Worm (Caenorhabditis elegans) whole organism, L3 larva: Measurements from ENCODE around the gene cng-1.
A peak's percentile ranks its signal among the peaks of the same experiment; 100 is the strongest.

Source experiments
- R02D3.7 ChIP-seq: fragments of 150-350 bp; optimal IDR thresholded peaks from 2 replicates; lab custom pipeline; 2014; ENCODE audit warnings: missing biosample characterization, missing genetic modification characterization
- ZK546.5 ChIP-seq: sonication (generic microtip); optimal IDR thresholded peaks from 2 replicates; lab custom pipeline; 2017; ENCODE audit warnings: missing biosample characterization, missing genetic modification characterization
- aly-2 ChIP-seq: fragments of 150-350 bp; optimal IDR thresholded peaks from 2 replicates; lab custom pipeline; 2014; ENCODE audit warnings: missing biosample characterization, missing genetic modification characterization
- ama-1 ChIP-seq: fragments of 150-350 bp; optimal IDR thresholded peaks from 2 replicates; lab custom pipeline; 2018
- ceh-16 ChIP-seq: sonication (generic microtip); optimal IDR thresholded peaks from 2 replicates; lab custom pipeline; 2017; ENCODE audit warnings: missing biosample characterization, missing genetic modification characterization
- ceh-28 ChIP-seq: fragments of 150-350 bp; optimal IDR thresholded peaks from 2 replicates; lab custom pipeline; 2014; ENCODE audit warnings: missing biosample characterization, missing genetic modification reagents, missing genetic modification characterization
- ceh-82 ChIP-seq: fragments of 150-350 bp; optimal IDR thresholded peaks from 2 replicates; lab custom pipeline; 2014; ENCODE audit warnings: missing biosample characterization, missing genetic modification characterization
- ceh-9 ChIP-seq: sonication (generic microtip); optimal IDR thresholded peaks from 2 replicates; lab custom pipeline; 2018; ENCODE audit warnings: missing biosample characterization, missing genetic modification characterization
- daf-12 ChIP-seq: fragments of 150-350 bp; optimal IDR thresholded peaks from 2 replicates; lab custom pipeline; 2014; ENCODE audit warnings: missing biosample characterization, missing genetic modification reagents, missing genetic modification characterization
- egl-27 ChIP-seq: sonication (generic microtip); optimal IDR thresholded peaks from 4 replicates; lab custom pipeline; 2017; ENCODE audit warnings: missing biosample characterization, missing genetic modification reagents, missing genetic modification characterization
- egl-5 ChIP-seq: fragments of 150-350 bp; optimal IDR thresholded peaks from 2 replicates; lab custom pipeline; 2017; ENCODE audit warnings: missing biosample characterization, missing genetic modification reagents, missing genetic modification characterization, inconsistent platforms
- elt-1 ChIP-seq: fragments of 150-350 bp; optimal IDR thresholded peaks from 2 replicates; lab custom pipeline; 2014; ENCODE audit warnings: missing biosample characterization, missing genetic modification characterization
- elt-2 ChIP-seq: sonication (generic microtip); optimal IDR thresholded peaks from 2 replicates; lab custom pipeline; 2016; ENCODE audit warnings: missing genetic modification reagents, mild to moderate bottlenecking, missing genetic modification characterization, missing compliant biosample characterization
- elt-3 ChIP-seq, 3 experiments: fragments of 150-350 bp in 1 of 3; sonication (generic microtip) in 2 of 3; optimal IDR thresholded peaks; 2 replicates in 2 of 3; 4 replicates in 1 of 3; lab custom pipeline; 2014 to 2017; ENCODE audit warnings: missing biosample characterization in 3 of 3, missing genetic modification characterization in 3 of 3
- eor-1 ChIP-seq, 2 experiments: fragments of 150-350 bp; optimal IDR thresholded peaks; 2 replicates each; lab custom pipeline; 2014 to 2018; ENCODE audit warnings: missing biosample characterization in 2 of 2, missing genetic modification characterization in 2 of 2
- fkh-10 ChIP-seq: sonication (generic microtip); optimal IDR thresholded peaks from 2 replicates; lab custom pipeline; 2017; ENCODE audit warnings: missing biosample characterization, missing genetic modification reagents, missing genetic modification characterization
- fkh-2 ChIP-seq: fragments of 150-350 bp; optimal IDR thresholded peaks from 2 replicates; lab custom pipeline; 2014; ENCODE audit warnings: missing biosample characterization, missing genetic modification reagents, missing genetic modification characterization
- fos-1 ChIP-seq: fragments of 150-350 bp; optimal IDR thresholded peaks from 2 replicates; lab custom pipeline; 2014; ENCODE audit warnings: missing biosample characterization, missing genetic modification characterization
- hmg-11 ChIP-seq: sonication (generic microtip); optimal IDR thresholded peaks from 2 replicates; lab custom pipeline; 2016; ENCODE audit warnings: missing genetic modification characterization, missing compliant biosample characterization
- jun-1 ChIP-seq: fragments of 150-350 bp; optimal IDR thresholded peaks from 2 replicates; lab custom pipeline; 2014; ENCODE audit warnings: missing biosample characterization, missing genetic modification reagents, missing genetic modification characterization
- lin-15B ChIP-seq: fragments of 150-350 bp; optimal IDR thresholded peaks from 2 replicates; lab custom pipeline; 2014; ENCODE audit warnings: missing biosample characterization, missing genetic modification characterization
- lin-39 ChIP-seq: fragments of 150-350 bp; optimal IDR thresholded peaks from 2 replicates; lab custom pipeline; 2018; ENCODE audit warnings: missing biosample characterization, missing genetic modification reagents, missing genetic modification characterization
- lsy-12 ChIP-seq: sonication (generic microtip); optimal IDR thresholded peaks from 2 replicates; lab custom pipeline; 2016; ENCODE audit warnings: mild to moderate bottlenecking, missing genetic modification characterization, missing compliant biosample characterization
- mdl-1 ChIP-seq: fragments of 150-350 bp; optimal IDR thresholded peaks from 2 replicates; lab custom pipeline; 2014; ENCODE audit warnings: missing biosample characterization, missing genetic modification characterization
- mml-1 ChIP-seq: fragments of 150-350 bp; sonication (generic microtip); optimal IDR thresholded peaks from 3 replicates; lab custom pipeline; 2014; ENCODE audit warnings: missing biosample characterization, missing genetic modification characterization
- nfya-1 ChIP-seq: sonication (generic microtip); optimal IDR thresholded peaks from 2 replicates; lab custom pipeline; 2017; ENCODE audit warnings: missing genetic modification characterization, mild to moderate bottlenecking, missing compliant biosample characterization, antibody characterized with exemption, moderate library complexity; ENCODE audit not compliant: insufficient read depth
- nhr-11 ChIP-seq: fragments of 150-350 bp; optimal IDR thresholded peaks from 2 replicates; lab custom pipeline; 2014; ENCODE audit warnings: missing biosample characterization, missing genetic modification characterization
- nhr-12 ChIP-seq: fragments of 150-350 bp; optimal IDR thresholded peaks from 2 replicates; lab custom pipeline; 2014; ENCODE audit warnings: missing biosample characterization, missing genetic modification characterization
- nhr-23 ChIP-seq: fragments of 150-350 bp; optimal IDR thresholded peaks from 2 replicates; lab custom pipeline; 2014; ENCODE audit warnings: missing biosample characterization, missing genetic modification reagents, missing genetic modification characterization
- nhr-237 ChIP-seq: fragments of 150-350 bp; optimal IDR thresholded peaks from 2 replicates; lab custom pipeline; 2014; ENCODE audit warnings: missing biosample characterization, missing genetic modification characterization
- nhr-25 ChIP-seq: sonication (generic microtip); optimal IDR thresholded peaks from 2 replicates; lab custom pipeline; 2017; ENCODE audit warnings: missing biosample characterization, missing genetic modification characterization
- nhr-28 ChIP-seq: fragments of 150-350 bp; optimal IDR thresholded peaks from 2 replicates; lab custom pipeline; 2014; ENCODE audit warnings: missing biosample characterization, missing genetic modification characterization
- nhr-43 ChIP-seq: sonication (generic microtip); optimal IDR thresholded peaks from 2 replicates; lab custom pipeline; 2016; ENCODE audit warnings: mild to moderate bottlenecking, missing genetic modification characterization, missing compliant biosample characterization; ENCODE audit not compliant: poor library complexity, severe bottlenecking
- nhr-67 ChIP-seq: fragments of 150-350 bp; optimal IDR thresholded peaks from 2 replicates; lab custom pipeline; 2014; ENCODE audit warnings: missing biosample characterization, missing genetic modification characterization
- nhr-76 ChIP-seq: fragments of 150-350 bp; sonication (generic microtip); optimal IDR thresholded peaks from 5 replicates; lab custom pipeline; 2014; ENCODE audit warnings: missing biosample characterization, missing genetic modification characterization
- nhr-77 ChIP-seq: fragments of 150-350 bp; optimal IDR thresholded peaks from 2 replicates; lab custom pipeline; 2014; ENCODE audit warnings: missing biosample characterization, missing genetic modification characterization
- pha-4 ChIP-seq: fragments of 150-350 bp; optimal IDR thresholded peaks from 2 replicates; lab custom pipeline; 2014; ENCODE audit warnings: missing biosample characterization, missing genetic modification reagents, missing genetic modification characterization
- pqm-1 ChIP-seq: fragments of 150-350 bp; optimal IDR thresholded peaks from 2 replicates; lab custom pipeline; 2017; ENCODE audit warnings: missing biosample characterization, missing genetic modification characterization, inconsistent platforms
- sea-2 ChIP-seq: fragments of 150-350 bp; sonication (generic microtip); optimal IDR thresholded peaks from 4 replicates; lab custom pipeline; 2014; ENCODE audit warnings: missing biosample characterization, missing genetic modification reagents, missing genetic modification characterization
- skn-1 ChIP-seq: fragments of 150-350 bp; optimal IDR thresholded peaks from 2 replicates; lab custom pipeline; 2014; ENCODE audit warnings: missing biosample characterization, missing genetic modification characterization
- snpc-4 ChIP-seq: fragments of 150-350 bp; optimal IDR thresholded peaks from 2 replicates; lab custom pipeline; 2014; ENCODE audit warnings: missing biosample characterization, missing genetic modification characterization
- tbx-2 ChIP-seq: sonication (generic microtip); optimal IDR thresholded peaks from 2 replicates; lab custom pipeline; 2016; ENCODE audit warnings: mild to moderate bottlenecking, missing genetic modification characterization, missing compliant biosample characterization
- unc-39 ChIP-seq: sonication (generic microtip); optimal IDR thresholded peaks from 4 replicates; lab custom pipeline; 2017; ENCODE audit warnings: missing biosample characterization, missing genetic modification characterization
- unc-62 ChIP-seq: fragments of 150-350 bp; sonication (generic microtip); optimal IDR thresholded peaks from 4 replicates; lab custom pipeline; 2014; ENCODE audit warnings: missing biosample characterization, missing genetic modification reagents, missing genetic modification characterization
- zag-1 ChIP-seq: fragments of 150-350 bp; optimal IDR thresholded peaks from 2 replicates; lab custom pipeline; 2014; ENCODE audit warnings: missing biosample characterization, missing genetic modification characterization
- ztf-11 ChIP-seq: fragments of 150-350 bp; optimal IDR thresholded peaks from 2 replicates; lab custom pipeline; 2014; ENCODE audit warnings: missing biosample characterization, missing genetic modification characterization
- ztf-4 ChIP-seq: fragments of 150-350 bp; optimal IDR thresholded peaks from 2 replicates; lab custom pipeline; 2014; ENCODE audit warnings: missing biosample characterization, missing genetic modification characterization

Gene cng-1

ce11 chrV:15011560-15011959, 19.7 kb downstream of the cng-1 start, which contains the start of gene nmr-2:
nmr-2 (minus strand) TSS chrV:15011660.
- no peak for TF ChIP-seq nhr-12 (tag; lab: Kevin White, UChicago)

- TF ChIP-seq elt-2 (tag; lab: Kevin White, UChicago) (no peak), mml-1 (tag; lab: Kevin White, UChicago) (no peak), ZK546.5 (tag; lab: Kevin White, UChicago) (no peak), nhr-25 (tag; lab: Kevin White, UChicago) (no peak), jun-1 (tag; lab: Kevin White, UChicago) (no peak), hmg-11 (tag; lab: Kevin White, UChicago) (no peak), ceh-82 (tag; lab: Kevin White, UChicago) (no peak), ama-1 (lab: Kevin White, UChicago) (no peak), eor-1 (tag; optimal IDR thresholded peaks at IDR 0.05; lab: Kevin White, UChicago) (no peak), R02D3.7 (tag; lab: Kevin White, UChicago) (no peak), nhr-23 (tag; lab: Kevin White, UChicago) (no peak), skn-1 (tag; lab: Kevin White, UChicago) (no peak), egl-5 (tag; lab: Kevin White, UChicago) (no peak), unc-39 (tag; lab: Kevin White, UChicago) (no peak)
Observed at ce11 chrV:15004800-15005199, 26.5 kb downstream of the cng-1 start, which contains the start of gene hrde-2. hrde-2 (plus strand) TSS chrV:15005100.

- TF ChIP-seq jun-1 (tag; lab: Kevin White, UChicago) (peak; percentile 75), eor-1 (tag; optimal IDR thresholded peaks at IDR 0.05; lab: Kevin White, UChicago) (no peak), snpc-4 (peak; percentile 80), nhr-237 (tag; lab: Kevin White, UChicago) (no peak), ama-1 (lab: Kevin White, UChicago) (no peak), egl-27 (peak; percentile 10), nhr-23 (tag; lab: Kevin White, UChicago) (peak; percentile 91), elt-3 (tag; optimal IDR thresholded peaks at IDR 0.05; lab: Kevin White, UChicago) (peak in 1 of 3 experiments; percentile 72), ceh-82 (tag; lab: Kevin White, UChicago) (peak; percentile 53), egl-5 (tag; lab: Kevin White, UChicago) (peak; percentile 92), zag-1 (tag; lab: Kevin White, UChicago) (peak; percentile 39), hmg-11 (tag; lab: Kevin White, UChicago) (peak; percentile 81), R02D3.7 (tag; lab: Kevin White, UChicago) (peak; percentile 88), elt-1 (tag; lab: Kevin White, UChicago) (peak; percentile 24), ZK546.5 (tag; lab: Kevin White, UChicago) (no peak), nhr-25 (tag; lab: Kevin White, UChicago) (peak; percentile 94), fkh-2 (no peak), ztf-4 (tag; lab: Kevin White, UChicago) (peak; percentile 26), pqm-1 (tag; lab: Kevin White, UChicago) (peak; percentile 61), daf-12 (tag; lab: Kevin White, UChicago) (no peak), nfya-1 (peak; percentile 94), lsy-12 (tag; lab: Kevin White, UChicago) (peak; percentile 91), ztf-11 (no peak), ceh-28 (tag; lab: Kevin White, UChicago) (peak; percentile 96), ceh-9 (tag; lab: Kevin White, UChicago) (no peak), tbx-2 (tag; lab: Kevin White, UChicago) (peak; percentile 48), nhr-77 (tag; lab: Kevin White, UChicago) (peak; percentile 14), aly-2 (tag; lab: Kevin White, UChicago) (no peak), skn-1 (tag; lab: Kevin White, UChicago) (peak; percentile 71), nhr-28 (tag; lab: Kevin White, UChicago) (no peak), fkh-10 (peak; percentile 80), elt-2 (tag; lab: Kevin White, UChicago) (peak; percentile 72), nhr-76 (tag; lab: Kevin White, UChicago) (no peak), nhr-67 (tag; lab: Kevin White, UChicago) (no peak), sea-2 (no peak), unc-62 (GFP tag; lab: Kevin White, UChicago) (peak; percentile 59), fos-1 (tag; lab: Kevin White, UChicago) (no peak), mdl-1 (tag; lab: Kevin White, UChicago) (no peak), nhr-43 (peak; percentile 91), pha-4 (tag; lab: Kevin White, UChicago) (peak; percentile 95), unc-39 (tag; lab: Kevin White, UChicago) (no peak), nhr-12 (tag; lab: Kevin White, UChicago) (no peak), ceh-16 (tag; lab: Kevin White, UChicago) (no peak), lin-15B (tag; lab: Kevin White, UChicago) (peak; percentile 98), mml-1 (tag; lab: Kevin White, UChicago) (no peak), lin-39 (tag; lab: Kevin White, UChicago) (peak; percentile 84), nhr-11 (tag; lab: Kevin White, UChicago) (peak; percentile 76)
Observed at ce11 chrV:15002184-15002690, 29.0 kb downstream of the cng-1 start, which contains the start of the genes fib-1 and mut-15. fib-1 (minus strand) TSS chrV:15002223. mut-15 (plus strand) TSS chrV:15002543.
